Worm (Caenorhabditis elegans): ENCODE results near the gene Y41G9A.6.

ce11 chrX:3021466-3021865 is 17.9 kb upstream of the Y41G9A.6 start:
- TF ChIP-seq ref-1 (GFP tag; conservative IDR thresholded peaks at IDR 0.05): no peak
- TF ChIP-seq med-1 (GFP tag; optimal IDR thresholded peaks at IDR 0.05; ENCODE audit: insufficient read depth): no peak
- no peak for TF ChIP-seq flt-1 (GFP tag; IDR thresholded peaks at IDR 0.05)
- no peak for TF ChIP-seq ztf-29 (GFP tag; IDR thresholded peaks at IDR 0.05)
- TF ChIP-seq T22C8.4 (GFP tag; IDR thresholded peaks at IDR 0.05): no peak
- TF ChIP-seq ztf-23 (GFP tag; IDR thresholded peaks at IDR 0.05): no peak
- TF ChIP-seq tab-1 (GFP tag; IDR thresholded peaks at IDR 0.05): no peak
- TF ChIP-seq cog-1 (tag; optimal IDR thresholded peaks at IDR 0.05): no peak
- TF ChIP-seq klf-2 (GFP tag; conservative IDR thresholded peaks at IDR 0.05): no peak

All from whole organism, midembryonic.